Worm (Caenorhabditis elegans) whole organism, early embryonic: ENCODE data around the gene pah-1.

Experiments
- B0310.2 ChIP-seq: sonication (generic microtip); optimal IDR thresholded peaks from 2 replicates; lab custom pipeline; 2016; ENCODE audit warnings: mild to moderate bottlenecking, missing genetic modification characterization, missing compliant biosample characterization
- F13C5.2 ChIP-seq: sonication (generic microtip); optimal IDR thresholded peaks from 2 replicates; lab custom pipeline; 2017; ENCODE audit warnings: mild to moderate bottlenecking, missing genetic modification characterization, inconsistent platforms, missing compliant biosample characterization
- aly-1 ChIP-seq: sonication (generic microtip); optimal IDR thresholded peaks from 2 replicates; lab custom pipeline; 2016; ENCODE audit warnings: missing genetic modification characterization, missing compliant biosample characterization
- ama-1 ChIP-seq: fragments of 150-350 bp; optimal IDR thresholded peaks from 2 replicates; lab custom pipeline; 2014
- ceh-13 ChIP-seq: fragments of 200-800 bp; sonication (Bioruptor generic); optimal IDR thresholded peaks from 2 replicates; lab custom pipeline; 2018; ENCODE audit warnings: mild to moderate bottlenecking, missing genetic modification characterization, missing compliant biosample characterization
- ceh-36 ChIP-seq: sonication (generic microtip); optimal IDR thresholded peaks from 2 replicates; lab custom pipeline; 2016; ENCODE audit warnings: missing genetic modification characterization, inconsistent platforms, missing compliant biosample characterization
- ets-7 ChIP-seq: sonication (generic microtip); optimal IDR thresholded peaks from 2 replicates; lab custom pipeline; 2016; ENCODE audit warnings: missing genotype, missing genetic modification characterization, missing compliant biosample characterization
- flt-1 ChIP-seq: fragments of 200-800 bp; sonication (Bioruptor generic); IDR thresholded peaks from 2 replicates; pipeline ENCODE4 v1.3.6; 2022; ENCODE audit warnings: missing genetic modification characterization, missing compliant biosample characterization
- hmbx-1 ChIP-seq: sonication (generic microtip); optimal IDR thresholded peaks from 2 replicates; lab custom pipeline; 2016; ENCODE audit warnings: mild to moderate bottlenecking, missing genetic modification characterization, missing compliant biosample characterization
- hmg-4 ChIP-seq: fragments of 200-800 bp; sonication (Bioruptor generic); optimal IDR thresholded peaks from 2 replicates; lab custom pipeline; 2018; ENCODE audit warnings: mild to moderate bottlenecking, missing genetic modification characterization, missing compliant biosample characterization
- hnd-1 ChIP-seq: sonication (generic microtip); optimal IDR thresholded peaks from 2 replicates; lab custom pipeline; 2016; ENCODE audit warnings: missing genetic modification characterization, missing compliant biosample characterization
- pes-1 ChIP-seq: fragments of 200-800 bp; sonication (Bioruptor generic); IDR thresholded peaks from 2 replicates; pipeline ENCODE4 v1.3.6; 2022; ENCODE audit warnings: missing genetic modification reagents, missing genetic modification characterization, missing compliant biosample characterization
- scrt-1 ChIP-seq: fragments of 200-800 bp; sonication (Bioruptor generic); IDR thresholded peaks from 2 replicates; pipeline ENCODE4 v1.3.6; 2022; ENCODE audit warnings: missing genetic modification characterization, missing compliant biosample characterization
- sea-1 ChIP-seq: fragments of 200-800 bp; sonication (Bioruptor generic); conservative IDR thresholded peaks from 2 replicates; pipeline ENCODE4 v1.3.6; 2022; ENCODE audit warnings: missing genetic modification characterization, missing compliant biosample characterization
- tbx-11 ChIP-seq: fragments of 200-800 bp; sonication (Bioruptor generic); IDR thresholded peaks from 2 replicates; pipeline ENCODE4 v1.3.6; 2022; ENCODE audit warnings: missing genetic modification characterization, missing compliant biosample characterization
- tbx-37 ChIP-seq: fragments of 200-800 bp; sonication (Bioruptor generic); conservative IDR thresholded peaks from 2 replicates; pipeline ENCODE4 v1.3.6; 2022; ENCODE audit warnings: missing genetic modification reagents, missing genetic modification characterization, missing compliant biosample characterization
- tra-4 ChIP-seq: sonication (generic microtip); optimal IDR thresholded peaks from 2 replicates; lab custom pipeline; 2017; ENCODE audit warnings: missing genetic modification characterization, missing compliant biosample characterization

The pah-1 gene

ce11 chrII:8751686-8752085, 15.1 kb downstream of the pah-1 start, which contains the start of gene atf-2:
Gene atf-2 (plus strand): TSS chrII:8751986.
- TF ChIP-seq F13C5.2 (no peak), tbx-37 (GFP tag; lab: Robert Waterston, UW) (no peak), hmg-4 (GFP tag; lab: Kevin White, UChicago) (no peak), B0310.2 (tag; lab: Kevin White, UChicago) (no peak)

ce11 chrII:8751042-8751441, 15.8 kb downstream of the pah-1 start:
- TF ChIP-seq tra-4 (tag; lab: Kevin White, UChicago) (no peak), pes-1 (GFP tag; lab: Robert Waterston, UW) (no peak), aly-1 (tag; lab: Kevin White, UChicago) (no peak), hmbx-1 (tag; lab: Kevin White, UChicago) (no peak), hmg-4 (GFP tag; lab: Kevin White, UChicago) (no peak), F13C5.2 (no peak), B0310.2 (tag; lab: Kevin White, UChicago) (no peak), ets-7 (tag; lab: Kevin White, UChicago) (no peak)

ce11 chrII:8750056-8750455, 16.7 kb downstream of the pah-1 start:
- no peak for TF ChIP-seq ets-7 (tag; lab: Kevin White, UChicago)
- no peak for TF ChIP-seq scrt-1
- TF ChIP-seq tbx-37 (GFP tag; lab: Robert Waterston, UW): no peak
- no peak for TF ChIP-seq tbx-11
- no peak for TF ChIP-seq aly-1 (tag; lab: Kevin White, UChicago)
- TF ChIP-seq F13C5.2: no peak
- TF ChIP-seq pes-1 (GFP tag; lab: Robert Waterston, UW): no peak
- no peak for TF ChIP-seq sea-1 (GFP tag; lab: Robert Waterston, UW)
- no peak for TF ChIP-seq ceh-13 (GFP tag; lab: Kevin White, UChicago)

ce11 chrII:8749084-8749483, 17.7 kb downstream of the pah-1 start:
- TF ChIP-seq flt-1 (GFP tag; lab: Robert Waterston, UW) (no peak), tbx-37 (GFP tag; lab: Robert Waterston, UW) (no peak), hmg-4 (GFP tag; lab: Kevin White, UChicago) (no peak), scrt-1 (no peak), aly-1 (tag; lab: Kevin White, UChicago) (no peak), ets-7 (tag; lab: Kevin White, UChicago) (no peak), tra-4 (tag; lab: Kevin White, UChicago) (no peak), tbx-11 (no peak), hnd-1 (tag; lab: Kevin White, UChicago) (no peak), ama-1 (lab: Kevin White, UChicago) (no peak), hmbx-1 (tag; lab: Kevin White, UChicago) (no peak), pes-1 (GFP tag; lab: Robert Waterston, UW) (no peak), sea-1 (GFP tag; lab: Robert Waterston, UW) (no peak), F13C5.2 (no peak), ceh-13 (GFP tag; lab: Kevin White, UChicago) (no peak), ceh-36 (tag; lab: Kevin White, UChicago) (no peak), B0310.2 (tag; lab: Kevin White, UChicago) (no peak)

ce11 chrII:8748638-8749037, 18.2 kb downstream of the pah-1 start:
- TF ChIP-seq ceh-36 (tag; lab: Kevin White, UChicago) (no peak), scrt-1 (no peak), hmbx-1 (tag; lab: Kevin White, UChicago) (no peak), ets-7 (tag; lab: Kevin White, UChicago) (no peak), tra-4 (tag; lab: Kevin White, UChicago) (no peak), hnd-1 (tag; lab: Kevin White, UChicago) (no peak), hmg-4 (GFP tag; lab: Kevin White, UChicago) (no peak), aly-1 (tag; lab: Kevin White, UChicago) (no peak), flt-1 (GFP tag; lab: Robert Waterston, UW) (no peak), sea-1 (GFP tag; lab: Robert Waterston, UW) (no peak), tbx-11 (no peak), B0310.2 (tag; lab: Kevin White, UChicago) (no peak), tbx-37 (GFP tag; lab: Robert Waterston, UW) (no peak), ceh-13 (GFP tag; lab: Kevin White, UChicago) (no peak), F13C5.2 (no peak), ama-1 (lab: Kevin White, UChicago) (no peak), pes-1 (GFP tag; lab: Robert Waterston, UW) (no peak)

ce11 chrII:8747939-8748352, 18.9 kb downstream of the pah-1 start:
- TF ChIP-seq hmg-4 (GFP tag; lab: Kevin White, UChicago) (peak; percentile 73), tra-4 (tag; lab: Kevin White, UChicago) (no peak), pes-1 (GFP tag; lab: Robert Waterston, UW) (no peak), sea-1 (GFP tag; lab: Robert Waterston, UW) (no peak), ama-1 (lab: Kevin White, UChicago) (no peak), ceh-13 (GFP tag; lab: Kevin White, UChicago) (no peak), F13C5.2 (peak; percentile 11), hmbx-1 (tag; lab: Kevin White, UChicago) (no peak), scrt-1 (peak; percentile 54; the same call in 1 of the 2 replicates), aly-1 (tag; lab: Kevin White, UChicago) (no peak), ets-7 (tag; lab: Kevin White, UChicago) (no peak), ceh-36 (tag; lab: Kevin White, UChicago) (no peak)

- 0 out of 2 replicates have a peak, but pooled peaks have one; percentile 54 for TF ChIP-seq tbx-11
- 0 out of 2 replicates have a peak, but pooled peaks have one; percentile 21 for TF ChIP-seq sea-1 (GFP tag; lab: Robert Waterston, UW)
- no peak for TF ChIP-seq B0310.2 (tag; lab: Kevin White, UChicago)
- TF ChIP-seq hmbx-1 (tag; lab: Kevin White, UChicago): no peak
- TF ChIP-seq tra-4 (tag; lab: Kevin White, UChicago): no peak
Observed at ce11 chrII:8747246-8747938, 19.4 kb downstream of the pah-1 start.
